Worm (Caenorhabditis elegans): ENCODE results near the gene vps-50.

ce11 chrIII:10920044-10920443, 51.1 kb downstream of the vps-50 start, which contains the start of gene vab-7:
- TF ChIP-seq fos-1 (tag; optimal IDR thresholded peaks at IDR 0.05) (no peak), ztf-11 (tag; optimal IDR thresholded peaks at IDR 0.05) (no peak), ztf-4 (tag; optimal IDR thresholded peaks at IDR 0.05) (no peak), elt-3 (tag; optimal IDR thresholded peaks at IDR 0.05) (no peak), egl-27 (tag; optimal IDR thresholded peaks at IDR 0.05) (no peak), nhr-11 (tag; optimal IDR thresholded peaks at IDR 0.05) (no peak), nhr-12 (tag; optimal IDR thresholded peaks at IDR 0.05) (no peak), lsy-2 (tag; optimal IDR thresholded peaks at IDR 0.05) (no peak), nhr-10 (tag; optimal IDR thresholded peaks at IDR 0.05) (no peak), elt-1 (tag; optimal IDR thresholded peaks at IDR 0.05) (no peak), unc-62 (GFP tag; optimal IDR thresholded peaks at IDR 0.05) (no peak), skn-1 (tag; optimal IDR thresholded peaks at IDR 0.05) (no peak), R02D3.7 (tag; optimal IDR thresholded peaks at IDR 0.05) (no peak)

Data from whole organism, L2 larva.